Fruit fly (Drosophila melanogaster) whole organism, embryonic: ENCODE results near the gene CG2964.

ENCODE experiments used
- CG10462 ChIP-seq: fragments of 200-800 bp; sonication (Bioruptor generic); optimal IDR thresholded peaks from 2 replicates; lab custom pipeline; 2016; ENCODE audit warnings: missing biosample characterization, missing genetic modification characterization
- CG10979 ChIP-seq: fragments of 200-800 bp; sonication (Bioruptor generic); optimal IDR thresholded peaks from 2 replicates; lab custom pipeline; 2018; ENCODE audit warnings: missing biosample characterization, mild to moderate bottlenecking, missing genetic modification characterization, moderate library complexity
- CG11093 ChIP-seq: fragments of 200-800 bp; sonication (Bioruptor generic); IDR thresholded peaks from 3 replicates; pipeline ENCODE4 v1.3.6; 2022; ENCODE audit warnings: missing biosample characterization, missing genetic modification characterization
- CG11504 ChIP-seq: fragments of 200-800 bp; sonication (Bioruptor generic); optimal IDR thresholded peaks from 3 replicates; lab custom pipeline; 2019; ENCODE audit warnings: missing biosample characterization, mild to moderate bottlenecking, missing genetic modification characterization, moderate library complexity
- CG12659 ChIP-seq: fragments of 200-800 bp; sonication (Bioruptor generic); optimal IDR thresholded peaks from 3 replicates; lab custom pipeline; 2017; ENCODE audit warnings: mild to moderate bottlenecking, missing biosample characterization, missing genetic modification reagents, missing genetic modification characterization
- CG13287 ChIP-seq: fragments of 200-800 bp; sonication (Bioruptor generic); IDR thresholded peaks from 2 replicates; pipeline ENCODE4 v1.3.6; 2022; ENCODE audit warnings: missing biosample characterization, missing genetic modification characterization; ENCODE audit not compliant: partially characterized antibody
- CG14667 ChIP-seq: fragments of 200-800 bp; sonication (Bioruptor generic); IDR thresholded peaks from 2 replicates; pipeline ENCODE4 v1.3.6; 2022; ENCODE audit warnings: missing biosample characterization, missing genetic modification characterization
- CG15011 ChIP-seq: fragments of 200-800 bp; sonication (Bioruptor generic); optimal IDR thresholded peaks from 3 replicates; lab custom pipeline; 2018; ENCODE audit warnings: missing biosample characterization, mild to moderate bottlenecking, missing genetic modification characterization
- CG15601 ChIP-seq: fragments of 200-800 bp; sonication (Bioruptor generic); optimal IDR thresholded peaks from 3 replicates; lab custom pipeline; 2019; ENCODE audit warnings: missing biosample characterization, mild to moderate bottlenecking, missing genetic modification characterization, moderate library complexity
- CG16779 ChIP-seq: fragments of 200-800 bp; sonication (Bioruptor generic); IDR thresholded peaks from 2 replicates; pipeline ENCODE4 v1.3.6; 2022; ENCODE audit warnings: missing biosample characterization, missing genetic modification characterization
- CG18619 ChIP-seq: fragments of 200-800 bp; sonication (Bioruptor generic); optimal IDR thresholded peaks from 3 replicates; lab custom pipeline; 2017; ENCODE audit warnings: missing biosample characterization, mild to moderate bottlenecking, missing genetic modification characterization
- CG2116 ChIP-seq: fragments of 200-800 bp; sonication (Bioruptor generic); optimal IDR thresholded peaks from 3 replicates; lab custom pipeline; 2018; ENCODE audit warnings: missing biosample characterization, mild to moderate bottlenecking, missing genetic modification characterization
- CG2199 ChIP-seq: fragments of 200-800 bp; sonication (Bioruptor generic); IDR thresholded peaks from 3 replicates; pipeline ENCODE4 v1.3.6; 2022; ENCODE audit warnings: missing biosample characterization, missing genetic modification characterization
- CG2678 ChIP-seq: fragments of 200-800 bp; sonication (Bioruptor generic); optimal IDR thresholded peaks from 3 replicates; lab custom pipeline; 2019; ENCODE audit warnings: missing biosample characterization, mild to moderate bottlenecking, missing genetic modification characterization, moderate library complexity
- CG2889 ChIP-seq: fragments of 200-800 bp; sonication (Bioruptor generic); IDR thresholded peaks from 3 replicates; pipeline ENCODE4 v1.3.6; 2022; ENCODE audit warnings: missing biosample characterization, missing genetic modification characterization
- CG32532 ChIP-seq: fragments of 200-800 bp; sonication (Bioruptor generic); IDR thresholded peaks from 2 replicates; pipeline ENCODE4 v1.3.6; 2022; ENCODE audit warnings: missing biosample characterization, missing genetic modification characterization
- CG4328 ChIP-seq: fragments of 200-800 bp; sonication (Bioruptor generic); optimal IDR thresholded peaks from 3 replicates; lab custom pipeline; 2017; ENCODE audit warnings: missing biosample characterization, missing genetic modification reagents, missing genetic modification characterization
- CG4854 ChIP-seq: fragments of 200-800 bp; sonication (Bioruptor generic); optimal IDR thresholded peaks from 2 replicates; lab custom pipeline; 2016; ENCODE audit warnings: missing biosample characterization, missing genetic modification characterization, inconsistent platforms
- CG6654 ChIP-seq: fragments of 200-800 bp; sonication (Bioruptor generic); optimal IDR thresholded peaks from 2 replicates; lab custom pipeline; 2017; ENCODE audit warnings: missing biosample characterization, mild to moderate bottlenecking, missing genetic modification characterization
- CG6765 ChIP-seq: fragments of 200-800 bp; sonication (Bioruptor generic); optimal IDR thresholded peaks from 3 replicates; lab custom pipeline; 2017; ENCODE audit warnings: missing biosample characterization, mild to moderate bottlenecking, missing genetic modification characterization
- CG9215 ChIP-seq: fragments of 200-800 bp; sonication (Bioruptor generic); IDR thresholded peaks from 2 replicates; pipeline ENCODE4 v1.3.6; 2022; ENCODE audit warnings: missing biosample characterization, missing genetic modification characterization
- Camta ChIP-seq: fragments of 200-800 bp; sonication (Bioruptor generic); optimal IDR thresholded peaks from 2 replicates; lab custom pipeline; 2016; ENCODE audit warnings: missing biosample characterization, missing genetic modification characterization
- CrebB ChIP-seq: fragments of 200-800 bp; sonication (Bioruptor generic); optimal IDR thresholded peaks from 3 replicates; lab custom pipeline; 2018; ENCODE audit warnings: missing biosample characterization, mild to moderate bottlenecking, missing genetic modification characterization
- Deaf1 ChIP-seq: fragments of 200-800 bp; optimal IDR thresholded peaks from 3 replicates; lab custom pipeline; 2019; ENCODE audit warnings: missing biosample characterization, mild to moderate bottlenecking, missing genetic modification characterization, moderate library complexity
- Dip2 ChIP-seq: fragments of 200-800 bp; sonication (Bioruptor generic); IDR thresholded peaks from 2 replicates; pipeline ENCODE4 v1.3.6; 2022; ENCODE audit warnings: missing biosample characterization, missing genetic modification characterization
- Dref ChIP-seq: fragments of 200-800 bp; sonication (Bioruptor generic); IDR thresholded peaks from 2 replicates; pipeline ENCODE4 v1.3.6; 2022; ENCODE audit warnings: missing biosample characterization, missing genetic modification characterization
- Elba2 ChIP-seq: fragments of 200-800 bp; sonication (Bioruptor generic); optimal IDR thresholded peaks from 3 replicates; lab custom pipeline; 2016; ENCODE audit warnings: missing biosample characterization, missing genetic modification characterization
- HmgZ ChIP-seq: fragments of 200-800 bp; sonication (Bioruptor generic); optimal IDR thresholded peaks from 2 replicates; lab custom pipeline; 2018; ENCODE audit warnings: missing biosample characterization, mild to moderate bottlenecking, missing genetic modification characterization
- MTF-1 ChIP-seq: fragments of 200-800 bp; sonication (Bioruptor generic); optimal IDR thresholded peaks from 2 replicates; lab custom pipeline; 2018; ENCODE audit warnings: missing biosample characterization, mild to moderate bottlenecking, missing genetic modification characterization, borderline replicate concordance
- Mrtf ChIP-seq: fragments of 200-800 bp; sonication (Bioruptor generic); IDR thresholded peaks from 3 replicates; pipeline ENCODE4 v1.3.6; 2022; ENCODE audit warnings: missing biosample characterization, missing genetic modification characterization
- Nf-YB ChIP-seq: fragments of 200-800 bp; sonication (Bioruptor generic); optimal IDR thresholded peaks from 3 replicates; lab custom pipeline; 2019; ENCODE audit warnings: missing biosample characterization, mild to moderate bottlenecking, missing genetic modification characterization, moderate library complexity
- ab ChIP-seq: fragments of 200-800 bp; sonication (Bioruptor generic); optimal IDR thresholded peaks from 2 replicates; lab custom pipeline; 2016; ENCODE audit warnings: missing biosample characterization, missing genetic modification characterization
- aop ChIP-seq: fragments of 200-800 bp; sonication (Bioruptor generic); IDR thresholded peaks from 2 replicates; pipeline ENCODE4 v1.3.6; 2022; ENCODE audit warnings: missing biosample characterization, missing genetic modification characterization
- ase ChIP-seq: fragments of 200-800 bp; sonication (Bioruptor generic); IDR thresholded peaks from 3 replicates; pipeline ENCODE4 v1.3.6; 2022; ENCODE audit warnings: missing biosample characterization, missing genetic modification characterization
- btn ChIP-seq: fragments of 200-800 bp; sonication (Bioruptor generic); optimal IDR thresholded peaks from 2 replicates; lab custom pipeline; 2016; ENCODE audit warnings: missing biosample characterization, missing genetic modification characterization
- corto ChIP-seq: fragments of 200-800 bp; sonication (Bioruptor generic); optimal IDR thresholded peaks from 2 replicates; lab custom pipeline; 2016; ENCODE audit warnings: missing biosample characterization, mild to moderate bottlenecking, missing genetic modification characterization, moderate library complexity
- crc ChIP-seq: fragments of 200-800 bp; sonication (Bioruptor generic); optimal IDR thresholded peaks from 2 replicates; lab custom pipeline; 2016; ENCODE audit warnings: missing biosample characterization, missing genetic modification characterization
- exex ChIP-seq: fragments of 200-800 bp; sonication (Bioruptor generic); optimal IDR thresholded peaks from 4 replicates; lab custom pipeline; 2018; ENCODE audit warnings: missing biosample characterization, mild to moderate bottlenecking, missing genetic modification characterization, moderate library complexity
- h ChIP-seq: fragments of >200 bp; optimal IDR thresholded peaks from 2 replicates; lab custom pipeline; 2017
- jigr1 ChIP-seq: fragments of 200-800 bp; sonication (Bioruptor generic); IDR thresholded peaks from 3 replicates; pipeline ENCODE4 v1.3.6; 2022; ENCODE audit warnings: missing biosample characterization, missing genetic modification characterization
- lilli ChIP-seq: fragments of 200-800 bp; sonication (Bioruptor generic); optimal IDR thresholded peaks from 3 replicates; lab custom pipeline; 2016; ENCODE audit warnings: missing biosample characterization, missing genetic modification characterization
- lov ChIP-seq, 2 experiments: fragments of 200-800 bp in 1 of 2; fragments of >200 bp in 1 of 2; sonication (Bioruptor generic) in 1 of 2; IDR thresholded peaks in 1 of 2; optimal IDR thresholded peaks in 1 of 2; 2 replicates in 1 of 2; 3 replicates in 1 of 2; pipeline versions ENCODE4 v1.3.6 to Lab custom; 2017 to 2022; ENCODE audit warnings: missing biosample characterization in 1 of 2, missing genetic modification characterization in 1 of 2
- nom ChIP-seq: fragments of 200-800 bp; sonication (Bioruptor generic); optimal IDR thresholded peaks from 2 replicates; lab custom pipeline; 2017; ENCODE audit warnings: missing biosample characterization, missing genetic modification characterization, mild to moderate bottlenecking, moderate library complexity, missing genetic modification reagents
- shn ChIP-seq: fragments of 200-800 bp; sonication (Bioruptor generic); optimal IDR thresholded peaks from 3 replicates; lab custom pipeline; 2016; ENCODE audit warnings: missing biosample characterization, missing genetic modification characterization
- sisA ChIP-seq: fragments of 200-800 bp; sonication (Bioruptor generic); IDR thresholded peaks from 2 replicates; pipeline ENCODE4 v1.3.6; 2022; ENCODE audit warnings: missing biosample characterization, missing genetic modification characterization
- tap ChIP-seq: fragments of 200-800 bp; optimal IDR thresholded peaks from 3 replicates; lab custom pipeline; 2019; ENCODE audit warnings: missing biosample characterization, mild to moderate bottlenecking, missing genetic modification characterization, moderate library complexity
- tgo ChIP-seq: fragments of 200-800 bp; sonication (Bioruptor generic); IDR thresholded peaks from 3 replicates; pipeline ENCODE4 v1.3.6; 2022; ENCODE audit warnings: missing biosample characterization, missing genetic modification characterization
- wdn ChIP-seq: fragments of 200-800 bp; sonication (Bioruptor generic); IDR thresholded peaks from 2 replicates; pipeline ENCODE4 v1.3.6; 2022; ENCODE audit warnings: missing biosample characterization, missing genetic modification characterization
- zf30C ChIP-seq: fragments of 200-800 bp; sonication (Bioruptor generic); optimal IDR thresholded peaks from 3 replicates; lab custom pipeline; 2018; ENCODE audit warnings: missing biosample characterization, mild to moderate bottlenecking, missing genetic modification characterization

CG2964 gene

DNA sequence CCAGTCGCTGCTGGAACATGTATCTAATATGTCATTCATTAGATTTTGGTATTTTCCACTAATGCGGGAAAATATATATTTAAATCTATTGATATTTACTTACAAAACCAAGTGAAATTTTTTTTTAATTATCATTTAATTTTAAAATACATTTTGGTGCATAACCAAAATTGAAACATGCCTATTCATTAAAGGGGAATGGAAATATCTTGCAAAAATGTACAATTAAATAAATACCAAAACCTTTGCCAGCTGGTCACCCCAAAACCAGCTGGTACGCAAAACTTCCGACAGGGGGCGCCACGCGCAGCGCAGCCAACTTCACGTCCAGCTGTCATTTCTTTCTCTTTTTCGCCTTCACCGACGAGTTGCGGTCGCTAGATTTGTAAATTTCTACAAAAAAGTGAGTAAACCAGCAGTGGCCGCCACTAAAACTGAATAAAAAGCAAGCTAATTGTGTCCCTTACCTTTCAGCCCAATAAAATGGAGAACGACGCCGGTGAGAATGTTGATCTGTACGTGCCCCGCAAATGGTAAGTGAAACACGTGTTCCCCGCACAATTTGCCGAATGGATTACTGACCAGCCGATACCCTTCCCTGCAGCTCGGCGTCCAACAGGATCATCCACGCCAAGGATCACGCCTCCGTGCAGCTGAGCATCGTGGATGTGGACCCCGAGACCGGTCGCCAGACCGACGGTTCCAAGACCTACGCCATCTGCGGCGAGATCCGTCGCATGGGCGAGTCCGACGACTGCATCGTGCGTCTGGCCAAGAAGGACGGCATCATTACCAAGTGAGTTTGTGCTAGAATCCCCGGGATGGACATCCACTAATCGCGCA, 43.8 kb downstream of the CG2964 start, which contains the start of the genes CG3104 and RpS21:
TSS of gene CG3104 (minus strand) at position 6 of the 843 bp plus-strand sequence.
TSS of gene RpS21 (plus strand) at position 298 of the 843 bp plus-strand sequence.
- TF ChIP-seq CG12659 (GFP tag; lab: Kevin White, UChicago), result peak; percentile 96
- TF ChIP-seq CG2678 (tag; lab: Kevin White, UChicago), result peak; percentile 75
- peak; percentile 75 for TF ChIP-seq CG4854 (GFP tag; lab: Kevin White, UChicago)
- peak; percentile 92 for TF ChIP-seq ase (GFP tag; lab: Robert Waterston, UW)
- TF ChIP-seq ab (GFP tag; lab: Kevin White, UChicago), result peak; percentile 71
- TF ChIP-seq CG15011 (GFP tag; lab: Kevin White, UChicago), result peak; percentile 86
- peak; percentile 25 for TF ChIP-seq CG10462
- TF ChIP-seq CG11504 (tag; lab: Kevin White, UChicago), result peak; percentile 79
- peak; percentile 62; the same call in 2 of the 3 replicates for TF ChIP-seq CG11093 (GFP tag; lab: Robert Waterston, UW)
- peak; percentile 50 for TF ChIP-seq zf30C (GFP tag; lab: Kevin White, UChicago)
- TF ChIP-seq CG13287 (GFP tag; lab: Robert Waterston, UW), result peak; percentile 9; the same call in 1 of the 2 replicates
- TF ChIP-seq lilli (GFP tag; lab: Kevin White, UChicago), result peak; percentile 86
- TF ChIP-seq crc (GFP tag; lab: Kevin White, UChicago), result peak; percentile 75
- TF ChIP-seq corto (GFP tag; lab: Kevin White, UChicago), result no peak
- TF ChIP-seq Dip2 (GFP tag; lab: Robert Waterston, UW), result no peak
- TF ChIP-seq sisA, result peak; percentile 90
- TF ChIP-seq shn, result peak; percentile 81
- peak; percentile 11 for TF ChIP-seq tap (tag; lab: Kevin White, UChicago)
- peak; percentile 59 for TF ChIP-seq CG10979
- peak; percentile 82 for TF ChIP-seq HmgZ (tag; lab: Kevin White, UChicago)
- TF ChIP-seq btn, result peak; percentile 28
- peak; percentile 65 for TF ChIP-seq Nf-YB
- TF ChIP-seq CG15601, result peak; percentile 87
- TF ChIP-seq Elba2 (GFP tag; lab: Kevin White, UChicago), result no peak
- peak; percentile 77 for TF ChIP-seq CG2889 (GFP tag; lab: Robert Waterston, UW)
- no peak for TF ChIP-seq h (lab: Kevin White, UChicago)
- TF ChIP-seq CG32532 (GFP tag; lab: Robert Waterston, UW), result peak; percentile 95
- peak; percentile 53 for TF ChIP-seq Dref (GFP tag; lab: Robert Waterston, UW)
- TF ChIP-seq MTF-1 (GFP tag; lab: Kevin White, UChicago), result peak; percentile 94
- TF ChIP-seq CG4328 (GFP tag; lab: Kevin White, UChicago), result peak; percentile 92
- peak; percentile 79; the same call in 1 of the 3 replicates for TF ChIP-seq CG2199
- no peak for TF ChIP-seq aop (GFP tag; lab: Robert Waterston, UW)
- TF ChIP-seq exex, result peak; percentile 29
- peak; percentile 78 for TF ChIP-seq wdn (GFP tag; lab: Robert Waterston, UW)
- TF ChIP-seq CG16779, result peak; percentile 94
- peak; percentile 88 for TF ChIP-seq Camta (GFP tag; lab: Kevin White, UChicago)
- TF ChIP-seq Deaf1 (tag; lab: Kevin White, UChicago), result peak; percentile 61
- TF ChIP-seq CG14667 (GFP tag; lab: Robert Waterston, UW), result peak; percentile 86
- TF ChIP-seq CG6654, result peak; percentile 60
- TF ChIP-seq CG6765 (GFP tag; lab: Kevin White, UChicago), result peak; percentile 92
- peak; percentile 76 for TF ChIP-seq CrebB
- peak; percentile 83 for TF ChIP-seq nom (GFP tag; lab: Kevin White, UChicago)
- peak; percentile 80 for TF ChIP-seq tgo
- no peak for TF ChIP-seq jigr1 (GFP tag; lab: Robert Waterston, UW)
- peak; percentile 92 for TF ChIP-seq Mrtf (GFP tag; lab: Robert Waterston, UW)
- no peak for TF ChIP-seq lov (optimal IDR thresholded peaks at IDR 0.05; lab: Kevin White, UChicago)
- TF ChIP-seq lov (GFP tag; IDR thresholded peaks at IDR 0.05; lab: Robert Waterston, UW), result peak; percentile 94
- TF ChIP-seq CG9215 (GFP tag; lab: Robert Waterston, UW), result peak; percentile 76
- peak; percentile 70 for TF ChIP-seq CG2116 (GFP tag; lab: Kevin White, UChicago)
- TF ChIP-seq CG18619 (GFP tag; lab: Kevin White, UChicago), result peak; percentile 93
